Worm (Caenorhabditis elegans): Measurements from ENCODE around the gene K09E2.1.

Gene K09E2.1

ce11 chrX:8713754-8714295 lies 32.1 kb downstream of the K09E2.1 start, which contains the start of gene F53A9.6:
Gene F53A9.6, minus strand, starts transcription at chrX:8713804.
- TF ChIP-seq nhr-80 (tag; optimal IDR thresholded peaks at IDR 0.05) (peak; percentile 4), chd-7 (tag; optimal IDR thresholded peaks at IDR 0.05) (no peak)

ce11 chrX:8714845-8715244 lies 33.1 kb downstream of the K09E2.1 start:
- TF ChIP-seq B0261.1 (tag; optimal IDR thresholded peaks at IDR 0.05), result no peak
- TF ChIP-seq attf-5 (GFP tag; optimal IDR thresholded peaks at IDR 0.05), result no peak
- TF ChIP-seq nhr-80 (tag; optimal IDR thresholded peaks at IDR 0.05), result peak; percentile 5
- TF ChIP-seq madf-6 (GFP tag; IDR thresholded peaks at IDR 0.05), result no peak
- no peak for TF ChIP-seq mes-4 (tag; optimal IDR thresholded peaks at IDR 0.05)
- no peak for TF ChIP-seq hmg-1.2 (GFP tag; IDR thresholded peaks at IDR 0.05)

- no peak for TF ChIP-seq ccch-3 (GFP tag; optimal IDR thresholded peaks at IDR 0.05)
- no peak for TF ChIP-seq D2030.7 (GFP tag; IDR thresholded peaks at IDR 0.05)
- no peak for TF ChIP-seq sdz-38 (tag; optimal IDR thresholded peaks at IDR 0.05)
- no peak for TF ChIP-seq ets-4 (GFP tag; optimal IDR thresholded peaks at IDR 0.05)
- no peak for TF ChIP-seq tbx-9 (tag; optimal IDR thresholded peaks at IDR 0.05; ENCODE audit: borderline replicate concordance)
- TF ChIP-seq C17E4.6 (GFP tag; IDR thresholded peaks at IDR 0.05), result no peak
These were observed 35.1 kb downstream of the K09E2.1 start, which contains the start of gene F53A9.7 for ce11 chrX:8716822-8717221. Gene F53A9.7, minus strand, starts transcription at chrX:8716922.

ce11 chrX:8718153-8718552 lies 36.5 kb downstream of the K09E2.1 start:
- 0 out of 2 replicates have a peak, but pooled peaks have one; percentile 30 for TF ChIP-seq Y79H2A.3 (GFP tag; conservative IDR thresholded peaks at IDR 0.05)
- no peak for TF ChIP-seq F55B11.4 (tag; optimal IDR thresholded peaks at IDR 0.05; ENCODE audit: borderline replicate concordance, insufficient read depth)
- no peak for TF ChIP-seq lag-1 (GFP tag; IDR thresholded peaks at IDR 0.05)
- no peak for TF ChIP-seq K11D2.4 (GFP tag; IDR thresholded peaks at IDR 0.05)
- TF ChIP-seq ztf-25 (GFP tag; IDR thresholded peaks at IDR 0.05), result no peak
- no peak for TF ChIP-seq sptf-2 (GFP tag; optimal IDR thresholded peaks at IDR 0.05)
- no peak for TF ChIP-seq cebp-1 (GFP tag; IDR thresholded peaks at IDR 0.05)
- peak; percentile 7 for TF ChIP-seq cebp-1 (tag; optimal IDR thresholded peaks at IDR 0.05)
- no peak for TF ChIP-seq T26A5.8 (tag; optimal IDR thresholded peaks at IDR 0.05)
- TF ChIP-seq let-526 (GFP tag; IDR thresholded peaks at IDR 0.05), result 0 out of 2 replicates have a peak, but pooled peaks have one; percentile 63
- TF ChIP-seq mel-28 (tag; optimal IDR thresholded peaks at IDR 0.05; ENCODE audit: borderline replicate concordance), result no peak
- TF ChIP-seq dpl-1 (GFP tag; optimal IDR thresholded peaks at IDR 0.05), result no peak
- no peak for TF ChIP-seq Y53F4B.3 (GFP tag; IDR thresholded peaks at IDR 0.05)
- TF ChIP-seq ets-4 (GFP tag; optimal IDR thresholded peaks at IDR 0.05), result no peak
- TF ChIP-seq Y56A3A.18 (GFP tag; IDR thresholded peaks at IDR 0.05), result 0 out of 2 replicates have a peak, but pooled peaks have one; percentile 33
- TF ChIP-seq nhr-120 (GFP tag; IDR thresholded peaks at IDR 0.05), result no peak
- TF ChIP-seq sea-2 (GFP tag; IDR thresholded peaks at IDR 0.05), result no peak
- no peak for TF ChIP-seq let-607 (tag; optimal IDR thresholded peaks at IDR 0.05)
- no peak for TF ChIP-seq mes-4 (tag; optimal IDR thresholded peaks at IDR 0.05)
- TF ChIP-seq aptf-3 (GFP tag; IDR thresholded peaks at IDR 0.05), result no peak
- no peak for TF ChIP-seq nhr-80 (tag; optimal IDR thresholded peaks at IDR 0.05)
- no peak for TF ChIP-seq ccch-3 (GFP tag; optimal IDR thresholded peaks at IDR 0.05)
- TF ChIP-seq hmg-1.2 (GFP tag; IDR thresholded peaks at IDR 0.05), result no peak
- no peak for TF ChIP-seq nfya-1 (tag; optimal IDR thresholded peaks at IDR 0.05; ENCODE audit: borderline replicate concordance, insufficient read depth)
- TF ChIP-seq egl-44 (GFP tag; IDR thresholded peaks at IDR 0.05), result no peak
- TF ChIP-seq lin-40 (tag; optimal IDR thresholded peaks at IDR 0.05), result no peak

Measured in whole organism, young adult.